Worm (Caenorhabditis elegans): ENCODE results near the gene tub-1.
A peak's percentile ranks its signal among the peaks of the same experiment; 100 is the strongest.

tub-1 gene

DNA sequence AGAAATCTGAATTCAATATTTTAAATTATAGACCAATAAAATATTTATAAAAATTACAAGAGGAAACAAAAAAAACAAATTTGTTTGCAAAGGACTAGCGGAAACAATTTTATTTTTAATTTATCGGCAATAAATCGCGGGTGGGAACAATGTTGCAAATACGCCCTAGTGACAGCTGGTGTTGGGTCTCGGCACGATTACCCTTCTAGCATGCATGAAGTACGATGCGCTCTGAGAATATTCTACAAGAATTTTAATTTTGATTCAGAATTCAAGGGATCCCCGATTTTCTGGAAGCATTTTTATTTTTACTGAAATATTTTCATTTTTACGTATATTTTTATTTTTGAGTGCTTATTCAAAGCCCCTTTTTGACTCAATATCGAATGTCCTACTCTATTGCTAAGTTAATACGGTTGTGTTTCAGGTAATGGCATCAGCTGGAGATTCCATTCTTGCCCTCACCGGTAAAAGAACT is 28.3 kb upstream of the tub-1 start, which contains the start of the genes mig-5 and cct-1 (continued):
- TF ChIP-seq ceh-20 (GFP tag; IDR thresholded peaks at IDR 0.05), result peak; percentile 92
- TF ChIP-seq F26F4.8 (GFP tag; conservative IDR thresholded peaks at IDR 0.05), result no peak
- peak; percentile 100 for TF ChIP-seq lin-38 (GFP tag; IDR thresholded peaks at IDR 0.05)
- no peak for TF ChIP-seq madf-9 (GFP tag; conservative IDR thresholded peaks at IDR 0.05)
- TF ChIP-seq snpc-4 (tag; optimal IDR thresholded peaks at IDR 0.05), result no peak
- no peak for TF ChIP-seq set-16 (GFP tag; IDR thresholded peaks at IDR 0.05)
- peak; percentile 95 for TF ChIP-seq nhr-11 (tag; optimal IDR thresholded peaks at IDR 0.05)
- TF ChIP-seq nhr-102 (tag; optimal IDR thresholded peaks at IDR 0.05), result peak; percentile 96
- no peak for TF ChIP-seq lim-7 (GFP tag; IDR thresholded peaks at IDR 0.05)
- TF ChIP-seq mxl-2 (GFP tag; conservative IDR thresholded peaks at IDR 0.05), result peak; percentile 57; the same call in 1 of the 2 replicates
- peak in 1 of 2 experiments; percentile 67 for TF ChIP-seq hif-1 (tag; optimal IDR thresholded peaks at IDR 0.05)
- peak; percentile 96 for TF ChIP-seq rbr-2 (tag; optimal IDR thresholded peaks at IDR 0.05)
- TF ChIP-seq spr-3 (GFP tag; optimal IDR thresholded peaks at IDR 0.05), result peak; percentile 78
- peak; percentile 78 for TF ChIP-seq zfp-2 (tag; optimal IDR thresholded peaks at IDR 0.05)
- TF ChIP-seq dmd-8 (GFP tag; IDR thresholded peaks at IDR 0.05), result no peak
- no peak for TF ChIP-seq ztf-11 (tag; optimal IDR thresholded peaks at IDR 0.05)
- TF ChIP-seq zip-2 (tag; optimal IDR thresholded peaks at IDR 0.05), result peak; percentile 81
- peak; percentile 72 for TF ChIP-seq ces-1 (GFP tag; optimal IDR thresholded peaks at IDR 0.05)
- TF ChIP-seq nhr-76 (tag; optimal IDR thresholded peaks at IDR 0.05), result peak; percentile 2
- TF ChIP-seq daf-16 (GFP tag; optimal IDR thresholded peaks at IDR 0.05), result peak; percentile 61 to 87
- peak; percentile 84 for TF ChIP-seq daf-16 (tag; optimal IDR thresholded peaks at IDR 0.05)
- TF ChIP-seq dpl-1 (GFP tag; optimal IDR thresholded peaks at IDR 0.05), result peak; percentile 91
- peak; percentile 99 for TF ChIP-seq mep-1 (tag; optimal IDR thresholded peaks at IDR 0.05)
- peak; percentile 92 for TF ChIP-seq duxl-1 (tag; optimal IDR thresholded peaks at IDR 0.05; ENCODE audit: poor library complexity)
- TF ChIP-seq nhr-42 (GFP tag; IDR thresholded peaks at IDR 0.05), result peak; percentile 78; the same call in 1 of the 2 replicates
- TF ChIP-seq nhr-111 (GFP tag; optimal IDR thresholded peaks at IDR 0.05), result no peak
- TF ChIP-seq daf-19 (GFP tag; conservative IDR thresholded peaks at IDR 0.05), result no peak
- TF ChIP-seq lin-39 (tag; optimal IDR thresholded peaks at IDR 0.05), result peak; percentile 83
- TF ChIP-seq pha-4 (GFP tag; IDR thresholded peaks at IDR 0.05), result peak; percentile 87
- TF ChIP-seq pha-4 (tag; optimal IDR thresholded peaks at IDR 0.05), result peak; percentile 88
- TF ChIP-seq zip-11 (GFP tag; IDR thresholded peaks at IDR 0.05), result no peak
- peak; percentile 41 for TF ChIP-seq lir-3 (tag; optimal IDR thresholded peaks at IDR 0.05)
- TF ChIP-seq lin-29 (GFP tag; IDR thresholded peaks at IDR 0.05), result peak; percentile 73
- TF ChIP-seq gei-8 (GFP tag; optimal IDR thresholded peaks at IDR 0.05), result no peak
- TF ChIP-seq dmd-6 (GFP tag; IDR thresholded peaks at IDR 0.05), result peak; percentile 89
- no peak for TF ChIP-seq madf-5 (GFP tag; IDR thresholded peaks at IDR 0.05)
- peak; percentile 66 for TF ChIP-seq egl-43 (GFP tag; IDR thresholded peaks at IDR 0.05)
- peak; percentile 85 for TF ChIP-seq aha-1 (tag)
- TF ChIP-seq R02D3.7 (tag; optimal IDR thresholded peaks at IDR 0.05), result no peak
- TF ChIP-seq jun-1 (tag; optimal IDR thresholded peaks at IDR 0.05), result peak; percentile 86
- peak; percentile 90 for TF ChIP-seq lin-15B (tag; optimal IDR thresholded peaks at IDR 0.05)
- peak; percentile 77 for TF ChIP-seq mdt-29 (GFP tag; IDR thresholded peaks at IDR 0.05)
- peak; percentile 99 to 100 for TF ChIP-seq lsy-2 (tag; optimal IDR thresholded peaks at IDR 0.05)
- no peak for TF ChIP-seq unc-39 (tag; optimal IDR thresholded peaks at IDR 0.05)
- TF ChIP-seq snpc-1.2 (GFP tag; IDR thresholded peaks at IDR 0.05), result no peak
- peak; percentile 98 for TF ChIP-seq hmg-1.1 (GFP tag; IDR thresholded peaks at IDR 0.05)
- TF ChIP-seq nhr-48 (tag; optimal IDR thresholded peaks at IDR 0.05), result peak; percentile 87
- TF ChIP-seq nhr-6 (tag; optimal IDR thresholded peaks at IDR 0.05), result peak; percentile 98
- no peak for TF ChIP-seq dmd-9 (GFP tag; IDR thresholded peaks at IDR 0.05)
- TF ChIP-seq aly-2 (tag; optimal IDR thresholded peaks at IDR 0.05), result no peak
- TF ChIP-seq lin-1 (GFP tag; IDR thresholded peaks at IDR 0.05), result peak; percentile 85
- peak; percentile 85 for TF ChIP-seq F10B5.3 (tag; optimal IDR thresholded peaks at IDR 0.05)
- peak; percentile 91 for TF ChIP-seq nhr-28 (tag; optimal IDR thresholded peaks at IDR 0.05)

Data from whole organism, L4 larva.